Worm (Caenorhabditis elegans): ENCODE measurements around the gene F32D8.2.

Gene F32D8.2

ce11 chrV:10915922-10916321 is 32.3 kb downstream of the F32D8.2 start:
- TF ChIP-seq ceh-18 (tag; optimal IDR thresholded peaks at IDR 0.05): peak; percentile 2
- TF ChIP-seq madf-2 (tag; optimal IDR thresholded peaks at IDR 0.05): no peak

ce11 chrV:10918373-10918772 is 34.8 kb downstream of the F32D8.2 start, which contains the start of gene F58B4.2:
Gene F58B4.2 (minus strand): TSS chrV:10918473.
- no peak for TF ChIP-seq fkh-6 (tag; optimal IDR thresholded peaks at IDR 0.05)
- no peak for TF ChIP-seq eyg-1 (tag; optimal IDR thresholded peaks at IDR 0.05)
- no peak for TF ChIP-seq nfya-1 (tag; optimal IDR thresholded peaks at IDR 0.05)
- TF ChIP-seq pqm-1 (tag; optimal IDR thresholded peaks at IDR 0.05): no peak
- TF ChIP-seq hlh-30 (tag; optimal IDR thresholded peaks at IDR 0.05; ENCODE audit: insufficient read depth): no peak
- TF ChIP-seq F13H6.1 (tag; optimal IDR thresholded peaks at IDR 0.05): no peak
- no peak for TF ChIP-seq pat-9 (tag; optimal IDR thresholded peaks at IDR 0.05)
- no peak for TF ChIP-seq ets-4 (tag; optimal IDR thresholded peaks at IDR 0.05)
- no peak for TF ChIP-seq Y22D7AL.16 (tag; optimal IDR thresholded peaks at IDR 0.05)
- TF ChIP-seq ttx-3 (tag; optimal IDR thresholded peaks at IDR 0.05): no peak
- TF ChIP-seq ceh-2 (tag; optimal IDR thresholded peaks at IDR 0.05): no peak
- TF ChIP-seq ztf-16 (tag; optimal IDR thresholded peaks at IDR 0.05): no peak
- TF ChIP-seq ceh-14 (tag; optimal IDR thresholded peaks at IDR 0.05): no peak

ce11 chrV:10921747-10922146 is 38.2 kb downstream of the F32D8.2 start, which contains the start of gene nas-31:
Gene nas-31 (minus strand): TSS chrV:10921847.
- TF ChIP-seq gmeb-2 (tag; optimal IDR thresholded peaks at IDR 0.05) (no peak), hlh-13 (GFP tag; optimal IDR thresholded peaks at IDR 0.05) (no peak), ceh-30 (tag; optimal IDR thresholded peaks at IDR 0.05) (no peak), dve-1 (tag; optimal IDR thresholded peaks at IDR 0.05) (no peak), ceh-31 (tag; optimal IDR thresholded peaks at IDR 0.05) (no peak), sox-2 (GFP tag; IDR thresholded peaks at IDR 0.05) (no peak), hlh-6 (tag; optimal IDR thresholded peaks at IDR 0.05) (no peak), pax-1 (tag; optimal IDR thresholded peaks at IDR 0.05) (no peak)

- TF ChIP-seq T23F11.4 (GFP tag; optimal IDR thresholded peaks at IDR 0.05): no peak
- TF ChIP-seq ceh-2 (tag; optimal IDR thresholded peaks at IDR 0.05): no peak
- no peak for TF ChIP-seq elt-4 (tag; optimal IDR thresholded peaks at IDR 0.05)
- no peak for TF ChIP-seq unc-55 (GFP tag; optimal IDR thresholded peaks at IDR 0.05)
- TF ChIP-seq syd-9 (tag; optimal IDR thresholded peaks at IDR 0.05): no peak
- no peak for TF ChIP-seq dmd-4 (tag; optimal IDR thresholded peaks at IDR 0.05; ENCODE audit: borderline replicate concordance)
- no peak for TF ChIP-seq madf-2 (tag; optimal IDR thresholded peaks at IDR 0.05)
- no peak for TF ChIP-seq unc-3 (GFP tag; conservative IDR thresholded peaks at IDR 0.05)
- TF ChIP-seq unc-3 (tag; optimal IDR thresholded peaks at IDR 0.05): no peak
- TF ChIP-seq C08G9.2 (tag; optimal IDR thresholded peaks at IDR 0.05): no peak
- no peak for TF ChIP-seq zip-5 (tag; optimal IDR thresholded peaks at IDR 0.05)
- no peak for TF ChIP-seq sox-4 (tag; optimal IDR thresholded peaks at IDR 0.05)
These were observed 39.7 kb downstream of the F32D8.2 start, which contains the start of gene F58B4.7 for ce11 chrV:10923229-10923628. Gene F58B4.7 (minus strand): TSS chrV:10923329.

ce11 chrV:10924731-10925130 is 41.2 kb downstream of the F32D8.2 start, which contains the start of gene F58B4.6:
Gene F58B4.6 (plus strand): TSS chrV:10925031.
- TF ChIP-seq Y22D7AL.16 (tag; optimal IDR thresholded peaks at IDR 0.05) (no peak), pros-1 (tag; optimal IDR thresholded peaks at IDR 0.05) (no peak), C08G9.2 (tag; optimal IDR thresholded peaks at IDR 0.05) (no peak), ceh-2 (tag; optimal IDR thresholded peaks at IDR 0.05) (no peak), fkh-10 (GFP tag; optimal IDR thresholded peaks at IDR 0.05) (no peak), che-1 (tag; optimal IDR thresholded peaks at IDR 0.05) (no peak), pat-9 (tag; optimal IDR thresholded peaks at IDR 0.05) (no peak), unc-55 (GFP tag; optimal IDR thresholded peaks at IDR 0.05) (no peak)
